Fruit fly (Drosophila melanogaster): ENCODE data around the gene SuUR.

dm6 chr3L:11041193-11041592 lies 23.6 kb upstream of the SuUR start:
- TF ChIP-seq cyc (GFP tag; optimal IDR thresholded peaks at IDR 0.05), result no peak
- no peak for TF ChIP-seq Sox102F (GFP tag; optimal IDR thresholded peaks at IDR 0.05)
- no peak for TF ChIP-seq Blimp-1 (GFP tag; optimal IDR thresholded peaks at IDR 0.05)
- no peak for TF ChIP-seq CG10631 (GFP tag; optimal IDR thresholded peaks at IDR 0.05)
- TF ChIP-seq CG6276 (GFP tag; optimal IDR thresholded peaks at IDR 0.05), result no peak
- TF ChIP-seq CG8119 (GFP tag; IDR thresholded peaks at IDR 0.05), result no peak

All from whole organism, prepupa.